Fruit fly (Drosophila melanogaster) whole organism, prepupa: ENCODE measurements around the gene Mettl3.

Experiments used
- Blimp-1 ChIP-seq: fragments of 200-800 bp; sonication (Bioruptor generic); optimal IDR thresholded peaks from 3 replicates; lab custom pipeline; 2017; ENCODE audit warnings: missing biosample characterization, missing genetic modification characterization, mild to moderate bottlenecking, moderate library complexity, missing genetic modification reagents
- CG10631 ChIP-seq: fragments of 200-800 bp; sonication (Bioruptor generic); optimal IDR thresholded peaks from 2 replicates; lab custom pipeline; 2016; ENCODE audit warnings: missing biosample characterization, missing genetic modification characterization
- CG10669 ChIP-seq: fragments of 200-800 bp; sonication (Bioruptor generic); optimal IDR thresholded peaks from 3 replicates; lab custom pipeline; 2018; ENCODE audit warnings: missing biosample characterization, mild to moderate bottlenecking, missing genetic modification characterization, moderate library complexity
- CG11294 ChIP-seq: fragments of 200-800 bp; sonication (Bioruptor generic); IDR thresholded peaks from 2 replicates; pipeline ENCODE4 v1.3.6; 2022; ENCODE audit warnings: missing biosample characterization, missing genetic modification characterization
- CG11762 ChIP-seq: fragments of 200-800 bp; sonication (Bioruptor generic); optimal IDR thresholded peaks from 3 replicates; lab custom pipeline; 2016; ENCODE audit warnings: missing biosample characterization, missing genetic modification characterization; ENCODE audit not compliant: insufficient read depth
- CG1621 ChIP-seq: fragments of 200-800 bp; sonication (Bioruptor generic); optimal IDR thresholded peaks from 3 replicates; lab custom pipeline; 2018; ENCODE audit warnings: missing biosample characterization, mild to moderate bottlenecking, missing genetic modification characterization
- CG16779 ChIP-seq: fragments of 200-800 bp; sonication (Bioruptor generic); optimal IDR thresholded peaks from 3 replicates; lab custom pipeline; 2017; ENCODE audit warnings: missing biosample characterization, mild to moderate bottlenecking, missing genetic modification characterization
- CG31627 ChIP-seq: fragments of 200-800 bp; sonication (Bioruptor generic); optimal IDR thresholded peaks from 3 replicates; lab custom pipeline; 2016; ENCODE audit warnings: missing biosample characterization, missing genetic modification characterization
- CG34406 ChIP-seq: fragments of 200-800 bp; sonication (Bioruptor generic); optimal IDR thresholded peaks from 3 replicates; lab custom pipeline; 2016; ENCODE audit warnings: missing biosample characterization, missing genetic modification characterization
- CG4318 ChIP-seq: fragments of 200-800 bp; sonication (Bioruptor generic); optimal IDR thresholded peaks from 3 replicates; lab custom pipeline; 2017; ENCODE audit warnings: missing biosample characterization, mild to moderate bottlenecking, missing genetic modification characterization
- CG6163 ChIP-seq: fragments of 200-800 bp; sonication (Bioruptor generic); IDR thresholded peaks from 3 replicates; pipeline ENCODE4 v1.3.6; 2022; ENCODE audit warnings: missing biosample characterization, missing genetic modification characterization
- CG6276 ChIP-seq: fragments of 200-800 bp; sonication (Bioruptor generic); optimal IDR thresholded peaks from 2 replicates; lab custom pipeline; 2017; ENCODE audit warnings: missing biosample characterization, mild to moderate bottlenecking, missing genetic modification characterization
- CG6792 ChIP-seq: fragments of 200-800 bp; sonication (Bioruptor generic); optimal IDR thresholded peaks from 3 replicates; lab custom pipeline; 2016; ENCODE audit warnings: missing biosample characterization, missing genetic modification characterization
- CG6808 ChIP-seq: fragments of 200-800 bp; sonication (Bioruptor generic); optimal IDR thresholded peaks from 3 replicates; lab custom pipeline; 2017; ENCODE audit warnings: missing biosample characterization, missing genetic modification characterization, mild to moderate bottlenecking, moderate library complexity, missing genetic modification reagents
- CG6854 ChIP-seq: fragments of 200-800 bp; sonication (Bioruptor generic); optimal IDR thresholded peaks from 2 replicates; lab custom pipeline; 2017; ENCODE audit warnings: missing biosample characterization, mild to moderate bottlenecking, missing genetic modification characterization
- CG8119 ChIP-seq: fragments of 200-800 bp; sonication (Bioruptor generic); IDR thresholded peaks from 3 replicates; pipeline ENCODE4 v1.3.6; 2022; ENCODE audit warnings: missing biosample characterization, missing genetic modification characterization
- CG8319 ChIP-seq: fragments of 200-800 bp; sonication (Bioruptor generic); optimal IDR thresholded peaks from 3 replicates; lab custom pipeline; 2016; ENCODE audit warnings: missing biosample characterization, missing genetic modification characterization
- CG8632 ChIP-seq: fragments of 200-800 bp; sonication (Bioruptor generic); optimal IDR thresholded peaks from 3 replicates; lab custom pipeline; 2016; ENCODE audit warnings: missing biosample characterization, missing genetic modification characterization
- CG9139 ChIP-seq: fragments of 200-800 bp; sonication (Bioruptor generic); optimal IDR thresholded peaks from 3 replicates; lab custom pipeline; 2017; ENCODE audit warnings: missing biosample characterization, mild to moderate bottlenecking, missing genetic modification characterization
- Eip75B ChIP-seq: fragments of 200-800 bp; sonication (Bioruptor generic); optimal IDR thresholded peaks from 3 replicates; lab custom pipeline; 2016; ENCODE audit warnings: missing biosample characterization, missing genetic modification characterization
- Eip78C ChIP-seq: fragments of 200-800 bp; sonication (Bioruptor generic); peaks from one replicate; lab custom pipeline; 2016; ENCODE audit warnings: missing biosample characterization, missing genetic modification characterization
- Ets21C ChIP-seq: fragments of 200-800 bp; sonication (Bioruptor generic); optimal IDR thresholded peaks from 3 replicates; lab custom pipeline; 2016; ENCODE audit warnings: missing biosample characterization, missing genetic modification characterization
- Ets96B ChIP-seq: fragments of 200-800 bp; optimal IDR thresholded peaks from 2 replicates; lab custom pipeline; 2019; ENCODE audit warnings: missing biosample characterization, mild to moderate bottlenecking, missing genetic modification characterization, moderate library complexity
- Gug ChIP-seq: fragments of 200-800 bp; sonication (Bioruptor generic); IDR thresholded peaks from 2 replicates; pipeline ENCODE4 v1.3.6; 2022; ENCODE audit warnings: missing biosample characterization, missing genetic modification characterization
- Hr38 ChIP-seq: sonication (Bioruptor generic); optimal IDR thresholded peaks from 2 replicates; lab custom pipeline; 2016; ENCODE audit warnings: missing biosample characterization, missing genetic modification characterization
- Lpt ChIP-seq: fragments of 200-800 bp; sonication (Bioruptor generic); optimal IDR thresholded peaks from 3 replicates; lab custom pipeline; 2016; ENCODE audit warnings: missing biosample characterization, missing genetic modification characterization
- Met ChIP-seq: fragments of 200-800 bp; sonication (Bioruptor generic); optimal IDR thresholded peaks from 3 replicates; lab custom pipeline; 2016; ENCODE audit warnings: missing biosample characterization, missing genetic modification characterization
- OdsH ChIP-seq: fragments of 200-800 bp; sonication (Bioruptor generic); optimal IDR thresholded peaks from 3 replicates; lab custom pipeline; 2016; ENCODE audit warnings: missing biosample characterization, missing genetic modification characterization
- Smox ChIP-seq: fragments of 200-800 bp; sonication (Bioruptor generic); optimal IDR thresholded peaks from 3 replicates; lab custom pipeline; 2016; ENCODE audit warnings: missing biosample characterization, missing genetic modification characterization
- Sox102F ChIP-seq: fragments of 200-800 bp; sonication (Bioruptor generic); optimal IDR thresholded peaks from 2 replicates; lab custom pipeline; 2016; ENCODE audit warnings: missing biosample characterization, mild to moderate bottlenecking, missing genetic modification characterization
- achi ChIP-seq: fragments of 200-800 bp; sonication (Bioruptor generic); optimal IDR thresholded peaks from 3 replicates; lab custom pipeline; 2016; ENCODE audit warnings: missing biosample characterization, missing genetic modification characterization
- cyc ChIP-seq: fragments of 200-800 bp; sonication (Bioruptor generic); optimal IDR thresholded peaks from 3 replicates; lab custom pipeline; 2016; ENCODE audit warnings: missing biosample characterization, missing genetic modification characterization
- dac ChIP-seq: fragments of 200-800 bp; sonication (Bioruptor generic); optimal IDR thresholded peaks from 2 replicates; lab custom pipeline; 2017; ENCODE audit warnings: missing biosample characterization, mild to moderate bottlenecking, missing genetic modification characterization
- eg ChIP-seq: fragments of 200-800 bp; sonication (Bioruptor generic); IDR thresholded peaks from 3 replicates; pipeline ENCODE4 v1.3.6; 2022; ENCODE audit warnings: missing biosample characterization, missing genetic modification characterization
- fd59A ChIP-seq: fragments of 200-800 bp; sonication (Bioruptor generic); optimal IDR thresholded peaks from 2 replicates; lab custom pipeline; 2017; ENCODE audit warnings: missing biosample characterization, mild to moderate bottlenecking, missing genetic modification characterization, missing genetic modification reagents
- fd85E ChIP-seq: fragments of 200-800 bp; sonication (Bioruptor generic); optimal IDR thresholded peaks from 3 replicates; lab custom pipeline; 2016; ENCODE audit warnings: missing biosample characterization, missing genetic modification characterization
- fkh ChIP-seq: fragments of 200-800 bp; sonication (Bioruptor generic); optimal IDR thresholded peaks from 3 replicates; lab custom pipeline; 2017; ENCODE audit warnings: missing biosample characterization, mild to moderate bottlenecking, missing genetic modification characterization, moderate library complexity
- lz ChIP-seq: fragments of 200-800 bp; sonication (Bioruptor generic); optimal IDR thresholded peaks from 3 replicates; lab custom pipeline; 2016; ENCODE audit warnings: missing biosample characterization, missing genetic modification characterization
- net ChIP-seq: fragments of 200-800 bp; sonication (Bioruptor generic); optimal IDR thresholded peaks from 3 replicates; lab custom pipeline; 2016; ENCODE audit warnings: missing biosample characterization, missing genetic modification characterization
- pdm3 ChIP-seq: fragments of 200-800 bp; sonication (Bioruptor generic); optimal IDR thresholded peaks from 3 replicates; lab custom pipeline; 2016; ENCODE audit warnings: missing biosample characterization, missing genetic modification characterization
- spab ChIP-seq: fragments of 200-800 bp; sonication (Bioruptor generic); optimal IDR thresholded peaks from 2 replicates; lab custom pipeline; 2017; ENCODE audit warnings: missing biosample characterization, mild to moderate bottlenecking, missing genetic modification characterization, missing genetic modification reagents
- ss ChIP-seq, 2 experiments: fragments of 200-800 bp; sonication (Bioruptor generic); optimal IDR thresholded peaks; 2 replicates in 1 of 2; 3 replicates in 1 of 2; lab custom pipeline; 2017 to 2018; ENCODE audit warnings: mild to moderate bottlenecking in 2 of 2, missing biosample characterization in 2 of 2, missing genetic modification characterization in 2 of 2, moderate library complexity in 1 of 2
- svp ChIP-seq: fragments of 200-800 bp; sonication (Bioruptor generic); peaks from one replicate; lab custom pipeline; 2016; ENCODE audit warnings: missing biosample characterization, missing genetic modification characterization
- topi ChIP-seq: fragments of 200-800 bp; sonication (Bioruptor generic); optimal IDR thresholded peaks from 3 replicates; lab custom pipeline; 2016; ENCODE audit warnings: missing biosample characterization, missing genetic modification characterization

Gene Mettl3

DNA sequence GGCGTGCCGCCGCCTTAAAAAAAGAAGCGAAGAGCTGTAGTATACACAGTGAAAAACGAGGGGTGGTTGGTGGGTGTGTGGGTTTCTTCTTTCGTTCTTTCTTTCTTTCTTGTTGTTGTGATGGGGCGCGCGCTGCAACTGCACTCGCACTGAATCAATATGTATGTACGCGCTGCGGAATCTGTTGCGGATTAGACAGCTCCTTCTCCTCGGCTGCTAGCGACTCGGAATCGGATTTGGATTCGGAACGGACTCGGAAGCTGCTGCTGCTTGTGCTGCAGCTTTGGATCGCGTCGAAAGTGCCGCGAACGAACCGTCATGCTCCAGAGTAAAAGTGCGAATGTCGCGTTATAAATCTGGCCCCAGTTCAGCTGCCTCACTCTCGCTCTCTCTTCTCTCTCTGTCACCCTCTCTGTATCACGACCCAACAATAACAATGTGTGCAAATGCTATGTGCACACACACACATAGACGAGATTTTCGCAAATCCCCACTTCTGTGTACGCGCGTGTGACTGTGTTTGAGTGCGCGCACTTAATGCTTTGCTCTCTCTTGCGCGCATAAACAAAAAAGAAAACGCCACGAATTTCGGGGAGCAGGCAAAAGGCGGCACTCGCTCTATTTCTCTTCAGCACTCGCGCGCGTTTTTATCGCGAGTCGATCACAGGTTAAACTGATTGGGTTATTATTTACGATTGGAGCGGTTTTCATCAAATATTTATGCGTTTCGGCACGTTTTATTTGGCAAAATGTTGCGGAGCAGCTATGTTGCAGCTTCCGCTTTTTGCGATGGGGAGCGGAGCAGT lies 735 bp upstream of the Mettl3 start (continued):
- TF ChIP-seq svp (GFP tag; lab: Kevin White, UChicago), result peak; percentile 94
- no peak for TF ChIP-seq lz
- no peak for TF ChIP-seq Hr38
- TF ChIP-seq Smox, result peak; percentile 3
- TF ChIP-seq spab (GFP tag; lab: Kevin White, UChicago), result peak; percentile 5
- no peak for TF ChIP-seq Ets21C (GFP tag; lab: Kevin White, UChicago)
- TF ChIP-seq fkh (GFP tag; lab: Kevin White, UChicago), result no peak
- peak; percentile 23 for TF ChIP-seq topi (GFP tag; lab: Kevin White, UChicago)
- no peak for TF ChIP-seq OdsH (GFP tag; lab: Kevin White, UChicago)
- peak; percentile 53 for TF ChIP-seq Eip75B (GFP tag; lab: Kevin White, UChicago)
- TF ChIP-seq CG8119 (GFP tag; lab: Robert Waterston, UW), result peak; percentile 48
- peak; percentile 29 for TF ChIP-seq CG6792 (GFP tag; lab: Kevin White, UChicago)
- no peak for TF ChIP-seq CG10631 (GFP tag; lab: Kevin White, UChicago)
- TF ChIP-seq Gug (GFP tag; lab: Robert Waterston, UW), result peak; percentile 44; the same call in 1 of the 2 replicates
- TF ChIP-seq fd85E (GFP tag; lab: Kevin White, UChicago), result peak; percentile 36
- TF ChIP-seq net, result peak; percentile 64
- TF ChIP-seq CG8319 (GFP tag; lab: Kevin White, UChicago), result no peak
- TF ChIP-seq CG4318, result no peak
- TF ChIP-seq dac, result no peak
- TF ChIP-seq CG6808 (GFP tag; lab: Kevin White, UChicago), result peak; percentile 32
- TF ChIP-seq CG9139 (GFP tag; lab: Kevin White, UChicago), result peak; percentile 18
- no peak for TF ChIP-seq Lpt (GFP tag; lab: Kevin White, UChicago)
- no peak for TF ChIP-seq pdm3 (GFP tag; lab: Kevin White, UChicago)
- peak; percentile 55 to 58 for TF ChIP-seq ss (GFP tag; optimal IDR thresholded peaks at IDR 0.05; lab: Kevin White, UChicago)
- TF ChIP-seq CG6854 (GFP tag; lab: Kevin White, UChicago), result peak; percentile 64
- TF ChIP-seq Sox102F, result peak; percentile 6
- TF ChIP-seq CG6276 (GFP tag; lab: Kevin White, UChicago), result peak; percentile 54
- no peak for TF ChIP-seq CG8632 (GFP tag; lab: Kevin White, UChicago)
- TF ChIP-seq Eip78C, result peak; percentile 86

DNA sequence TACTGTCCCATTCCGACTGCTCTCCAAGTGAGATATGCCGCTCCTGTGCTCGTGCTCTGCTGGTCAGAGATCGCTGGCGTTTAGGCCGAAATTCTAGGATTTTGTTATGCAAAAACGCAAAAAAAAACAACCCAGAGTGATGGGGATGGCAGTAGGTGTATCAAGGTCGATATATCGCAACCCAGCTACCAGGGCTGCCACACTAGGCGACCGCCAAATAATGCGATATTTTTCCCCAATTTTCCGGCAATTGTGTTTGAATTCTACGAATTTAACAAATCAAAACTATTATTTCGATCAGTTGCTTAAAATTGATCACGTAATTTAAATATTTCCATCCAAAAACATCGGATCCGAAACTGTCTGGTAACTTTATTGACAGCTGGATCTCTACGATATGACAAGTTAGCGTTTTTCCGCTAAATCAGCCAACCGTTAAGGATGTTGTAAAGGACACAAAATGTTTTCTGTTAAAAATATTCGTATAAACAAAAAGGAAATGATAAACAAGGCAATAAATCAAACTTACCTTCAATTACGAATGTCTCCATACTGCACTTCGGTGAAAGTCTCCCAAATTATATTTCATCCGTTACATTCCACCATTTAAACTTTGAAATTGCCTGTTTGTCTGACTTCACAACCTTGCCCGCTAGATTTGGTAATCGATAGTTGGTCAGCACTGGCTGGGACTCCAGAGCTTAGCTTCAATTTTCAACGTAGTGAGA lies 5.7 kb downstream of the Mettl3 start, which contains the start of gene spas:
Gene spas, plus strand, starts transcription at position 678 of the 728 bp plus-strand sequence.
- TF ChIP-seq CG1621 (tag; lab: Kevin White, UChicago), result peak; percentile 54
- peak; percentile 82 for TF ChIP-seq CG31627
- TF ChIP-seq eg (GFP tag; lab: Robert Waterston, UW), result peak; percentile 78
- peak; percentile 85 for TF ChIP-seq Eip78C
- TF ChIP-seq Eip75B (GFP tag; lab: Kevin White, UChicago), result peak; percentile 74
- peak; percentile 40 for TF ChIP-seq fkh (GFP tag; lab: Kevin White, UChicago)
- peak; percentile 69 for TF ChIP-seq OdsH (GFP tag; lab: Kevin White, UChicago)
- TF ChIP-seq CG9139 (GFP tag; lab: Kevin White, UChicago), result no peak
- peak; percentile 68 for TF ChIP-seq pdm3 (GFP tag; lab: Kevin White, UChicago)
- peak; percentile 68 for TF ChIP-seq cyc (GFP tag; lab: Kevin White, UChicago)
- peak; percentile 46 for TF ChIP-seq Ets96B
- peak; percentile 85 for TF ChIP-seq CG10631 (GFP tag; lab: Kevin White, UChicago)
- TF ChIP-seq CG10669 (GFP tag; lab: Kevin White, UChicago), result no peak
- TF ChIP-seq CG8119 (GFP tag; lab: Robert Waterston, UW), result no peak
- peak; percentile 46 for TF ChIP-seq dac
- peak; percentile 44 for TF ChIP-seq CG6808 (GFP tag; lab: Kevin White, UChicago)
- TF ChIP-seq CG6163 (GFP tag; lab: Robert Waterston, UW), result peak; percentile 70
- TF ChIP-seq CG8319 (GFP tag; lab: Kevin White, UChicago), result peak; percentile 48
- no peak for TF ChIP-seq CG16779 (tag; lab: Kevin White, UChicago)
- peak; percentile 22; the same call in 1 of the 2 replicates for TF ChIP-seq CG11294 (GFP tag; lab: Robert Waterston, UW)
- TF ChIP-seq svp (GFP tag; lab: Kevin White, UChicago), result peak; percentile 92
- peak; percentile 75 for TF ChIP-seq achi (GFP tag; lab: Kevin White, UChicago)
- TF ChIP-seq spab (GFP tag; lab: Kevin White, UChicago), result no peak
- no peak for TF ChIP-seq CG6276 (GFP tag; lab: Kevin White, UChicago)
- no peak for TF ChIP-seq CG4318
- peak; percentile 62 for TF ChIP-seq Ets21C (GFP tag; lab: Kevin White, UChicago)
- TF ChIP-seq CG11762 (GFP tag; lab: Kevin White, UChicago), result no peak
- TF ChIP-seq Smox, result no peak
- TF ChIP-seq CG34406 (GFP tag; lab: Kevin White, UChicago), result peak; percentile 62
- TF ChIP-seq fd85E (GFP tag; lab: Kevin White, UChicago), result no peak
- no peak for TF ChIP-seq Blimp-1 (GFP tag; lab: Kevin White, UChicago)
- peak; percentile 64 for TF ChIP-seq Met
- peak; percentile 41 for TF ChIP-seq fd59A (GFP tag; lab: Kevin White, UChicago)
